Worm (Caenorhabditis elegans) whole organism, L2 larva: ENCODE measurements around the gene lido-10.
A peak's percentile ranks its signal among the peaks of the same experiment; 100 is the strongest.

ENCODE experiments used
- C34F6.9 ChIP-seq: fragments of 150-350 bp; optimal IDR thresholded peaks from 2 replicates; lab custom pipeline; 2014; ENCODE audit warnings: missing biosample characterization, missing genetic modification characterization
- F13H6.1 ChIP-seq: sonication (generic microtip); optimal IDR thresholded peaks from 2 replicates; lab custom pipeline; 2016; ENCODE audit warnings: missing genetic modification characterization, missing compliant biosample characterization
- R02D3.7 ChIP-seq: fragments of 150-350 bp; optimal IDR thresholded peaks from 2 replicates; lab custom pipeline; 2014; ENCODE audit warnings: missing biosample characterization, missing genetic modification characterization
- Y55F3AM.14 ChIP-seq: fragments of 200-800 bp; sonication (Bioruptor generic); optimal IDR thresholded peaks from 2 replicates; lab custom pipeline; 2018; ENCODE audit warnings: mild to moderate bottlenecking, missing genetic modification characterization, missing compliant biosample characterization
- ZK546.5 ChIP-seq: sonication (generic microtip); optimal IDR thresholded peaks from 2 replicates; lab custom pipeline; 2017; ENCODE audit warnings: missing biosample characterization, missing genetic modification characterization
- alr-1 ChIP-seq: fragments of 150-350 bp; optimal IDR thresholded peaks from 2 replicates; lab custom pipeline; 2014; ENCODE audit warnings: missing biosample characterization, missing genetic modification characterization
- ama-1 ChIP-seq: fragments of 150-350 bp; optimal IDR thresholded peaks from 2 replicates; lab custom pipeline; 2018; ENCODE audit warnings: inconsistent platforms
- blmp-1 ChIP-seq: sonication (generic microtip); optimal IDR thresholded peaks from 2 replicates; lab custom pipeline; 2017; ENCODE audit warnings: missing genetic modification characterization, mild to moderate bottlenecking, missing compliant biosample characterization, antibody characterized with exemption, moderate library complexity; ENCODE audit not compliant: insufficient read depth
- ceh-16 ChIP-seq: fragments of 150-350 bp; optimal IDR thresholded peaks from 2 replicates; lab custom pipeline; 2014; ENCODE audit warnings: missing biosample characterization, missing genetic modification characterization
- ceh-82 ChIP-seq: fragments of 150-350 bp; optimal IDR thresholded peaks from 2 replicates; lab custom pipeline; 2014; ENCODE audit warnings: missing biosample characterization, missing genetic modification characterization
- crh-2 ChIP-seq: sonication (generic microtip); optimal IDR thresholded peaks from 2 replicates; lab custom pipeline; 2017; ENCODE audit warnings: missing biosample characterization, missing genetic modification characterization
- dmd-4 ChIP-seq: sonication (generic microtip); optimal IDR thresholded peaks from 2 replicates; lab custom pipeline; 2017; ENCODE audit warnings: missing biosample characterization, missing genetic modification characterization
- egl-27 ChIP-seq: sonication (generic microtip); optimal IDR thresholded peaks from 3 replicates; lab custom pipeline; 2017; ENCODE audit warnings: missing biosample characterization, missing genetic modification reagents, missing genetic modification characterization
- elt-1 ChIP-seq: fragments of 150-350 bp; optimal IDR thresholded peaks from 2 replicates; lab custom pipeline; 2014; ENCODE audit warnings: missing biosample characterization, missing genetic modification characterization
- elt-3 ChIP-seq: sonication (generic microtip); optimal IDR thresholded peaks from 2 replicates; lab custom pipeline; 2017; ENCODE audit warnings: missing biosample characterization, missing genetic modification characterization
- fos-1 ChIP-seq: fragments of 150-350 bp; optimal IDR thresholded peaks from 2 replicates; lab custom pipeline; 2014; ENCODE audit warnings: missing biosample characterization, missing genetic modification characterization
- gmeb-1 ChIP-seq: fragments of 150-350 bp; optimal IDR thresholded peaks from 2 replicates; lab custom pipeline; 2014; ENCODE audit warnings: missing biosample characterization, missing genetic modification characterization
- lin-11 ChIP-seq: fragments of 150-350 bp; sonication (generic microtip); optimal IDR thresholded peaks from 2 replicates; lab custom pipeline; 2014; ENCODE audit warnings: missing biosample characterization, missing genetic modification characterization, inconsistent platforms, mixed read lengths
- lin-39 ChIP-seq: fragments of 150-350 bp; optimal IDR thresholded peaks from 2 replicates; lab custom pipeline; 2014; ENCODE audit warnings: missing biosample characterization, missing genetic modification reagents, missing genetic modification characterization
- lsy-2 ChIP-seq, 2 experiments: fragments of 150-350 bp in 1 of 2; sonication (generic microtip) in 1 of 2; optimal IDR thresholded peaks; 2 replicates each; lab custom pipeline; 2014 to 2017; ENCODE audit warnings: missing biosample characterization in 2 of 2, missing genetic modification characterization in 2 of 2
- mab-5 ChIP-seq: fragments of 150-350 bp; optimal IDR thresholded peaks from 2 replicates; lab custom pipeline; 2014; ENCODE audit warnings: missing biosample characterization, missing genetic modification characterization
- mbf-1 ChIP-seq: sonication (generic microtip); optimal IDR thresholded peaks from 2 replicates; lab custom pipeline; 2017; ENCODE audit warnings: missing biosample characterization, missing genetic modification characterization
- mdl-1 ChIP-seq, 2 experiments: fragments of 150-350 bp in 1 of 2; sonication (generic microtip) in 1 of 2; optimal IDR thresholded peaks; 2 replicates each; lab custom pipeline; 2017; ENCODE audit warnings: missing biosample characterization in 2 of 2, missing genetic modification characterization in 2 of 2
- nhr-10 ChIP-seq: sonication (generic microtip); optimal IDR thresholded peaks from 2 replicates; lab custom pipeline; 2017; ENCODE audit warnings: missing biosample characterization, missing genetic modification characterization
- nhr-11 ChIP-seq: fragments of 150-350 bp; optimal IDR thresholded peaks from 2 replicates; lab custom pipeline; 2014; ENCODE audit warnings: missing biosample characterization, missing genetic modification characterization
- nhr-129 ChIP-seq: fragments of 150-350 bp; optimal IDR thresholded peaks from 2 replicates; lab custom pipeline; 2014; ENCODE audit warnings: missing biosample characterization, missing genetic modification characterization
- nhr-23 ChIP-seq: fragments of 150-350 bp; optimal IDR thresholded peaks from 2 replicates; lab custom pipeline; 2014; ENCODE audit warnings: missing biosample characterization, missing genetic modification reagents, missing genetic modification characterization
- nhr-237 ChIP-seq: fragments of 150-350 bp; optimal IDR thresholded peaks from 2 replicates; lab custom pipeline; 2014; ENCODE audit warnings: missing biosample characterization, missing genetic modification characterization
- nhr-25 ChIP-seq: fragments of 150-350 bp; sonication (generic microtip); optimal IDR thresholded peaks from 3 replicates; lab custom pipeline; 2014; ENCODE audit warnings: missing biosample characterization, missing genetic modification characterization
- nhr-6 ChIP-seq: fragments of 150-350 bp; optimal IDR thresholded peaks from 2 replicates; lab custom pipeline; 2014; ENCODE audit warnings: missing biosample characterization, missing genetic modification characterization
- nhr-77 ChIP-seq: fragments of 150-350 bp; optimal IDR thresholded peaks from 2 replicates; lab custom pipeline; 2014; ENCODE audit warnings: missing biosample characterization, missing genetic modification characterization
- peb-1 ChIP-seq: fragments of 150-350 bp; optimal IDR thresholded peaks from 2 replicates; lab custom pipeline; 2014; ENCODE audit warnings: missing biosample characterization, missing genetic modification characterization
- sma-3 ChIP-seq: sonication (generic microtip); optimal IDR thresholded peaks from 2 replicates; lab custom pipeline; 2016; ENCODE audit warnings: missing genetic modification reagents, missing genetic modification characterization, missing compliant biosample characterization
- sma-9 ChIP-seq, 2 experiments: fragments of 150-350 bp in 1 of 2; sonication (generic microtip) in 1 of 2; optimal IDR thresholded peaks; 2 replicates each; lab custom pipeline; 2014 to 2016; ENCODE audit warnings: missing genetic modification characterization in 2 of 2, mild to moderate bottlenecking in 1 of 2, missing biosample characterization in 1 of 2, missing compliant biosample characterization in 1 of 2, missing genetic modification reagents in 1 of 2, moderate library complexity in 1 of 2
- snpc-4 ChIP-seq: fragments of 150-350 bp; optimal IDR thresholded peaks from 2 replicates; lab custom pipeline; 2014; ENCODE audit warnings: missing biosample characterization, missing genetic modification characterization
- unc-39 ChIP-seq: fragments of 150-350 bp; optimal IDR thresholded peaks from 2 replicates; lab custom pipeline; 2014; ENCODE audit warnings: missing biosample characterization, missing genetic modification characterization
- unc-55 ChIP-seq: fragments of 150-350 bp; sonication (generic microtip); optimal IDR thresholded peaks from 3 replicates; lab custom pipeline; 2014; ENCODE audit warnings: missing biosample characterization, missing genetic modification reagents, missing genetic modification characterization
- unc-62 ChIP-seq: fragments of 150-350 bp; optimal IDR thresholded peaks from 2 replicates; lab custom pipeline; 2014; ENCODE audit warnings: missing biosample characterization, missing genetic modification reagents, missing genetic modification characterization
- zag-1 ChIP-seq: fragments of 150-350 bp; optimal IDR thresholded peaks from 2 replicates; lab custom pipeline; 2014; ENCODE audit warnings: missing biosample characterization, missing genetic modification characterization

lido-10 gene

DNA sequence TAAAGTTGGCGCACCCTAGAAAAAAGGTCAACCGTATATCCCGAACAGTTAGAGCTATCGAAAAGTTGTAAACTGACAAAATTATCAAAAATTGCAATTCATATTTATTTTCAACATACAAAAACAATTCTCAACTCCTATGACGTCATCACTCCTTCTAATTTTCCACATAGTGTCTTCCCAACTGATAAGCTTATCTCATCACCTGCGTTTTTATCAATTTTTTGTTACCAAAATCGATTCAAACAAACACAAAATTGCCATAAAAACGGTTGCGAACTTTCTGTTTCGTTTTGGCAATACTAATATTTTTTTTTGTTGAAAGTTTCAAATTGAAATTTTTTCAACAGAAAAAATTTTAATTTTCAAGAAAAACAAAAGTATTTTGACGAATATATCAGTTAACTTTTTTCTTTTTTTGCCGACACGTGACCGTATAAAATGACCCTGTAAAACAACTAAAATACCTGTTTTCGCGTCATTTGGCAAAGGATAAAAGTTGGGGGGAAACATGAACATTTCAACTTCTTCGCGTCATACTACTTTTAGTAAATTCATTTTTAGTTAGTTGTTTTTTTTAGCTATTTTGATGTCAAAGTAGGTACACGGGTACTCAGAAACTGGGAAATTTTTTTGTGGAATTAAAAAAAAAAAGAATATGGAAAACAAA lies 26.6 kb upstream of the lido-10 start:
- TF ChIP-seq nhr-77 (tag; lab: Kevin White, UChicago) (no peak), nhr-23 (no peak), R02D3.7 (tag; lab: Kevin White, UChicago) (no peak), crh-2 (peak; percentile 68), mdl-1 (tag; optimal IDR thresholded peaks at IDR 0.05; lab: Kevin White, UChicago) (peak in 1 of 2 experiments; percentile 3), sma-9 (GFP tag; optimal IDR thresholded peaks at IDR 0.05; lab: Kevin White, UChicago) (peak; percentile 44), sma-9 (tag; optimal IDR thresholded peaks at IDR 0.05; lab: Kevin White, UChicago) (no peak), nhr-11 (tag; lab: Kevin White, UChicago) (no peak), nhr-25 (peak; percentile 66), nhr-129 (tag; lab: Kevin White, UChicago) (no peak), nhr-237 (tag; lab: Kevin White, UChicago) (no peak), C34F6.9 (no peak), dmd-4 (tag; lab: Kevin White, UChicago) (no peak), snpc-4 (no peak), egl-27 (no peak), mbf-1 (tag; lab: Kevin White, UChicago) (no peak), lin-11 (tag; lab: Kevin White, UChicago) (no peak), lsy-2 (tag; optimal IDR thresholded peaks at IDR 0.05; lab: Kevin White, UChicago) (peak in 1 of 2 experiments; percentile 24), ceh-82 (tag; lab: Kevin White, UChicago) (no peak), ceh-16 (no peak), gmeb-1 (peak; percentile 35), fos-1 (tag; lab: Kevin White, UChicago) (peak; percentile 69), elt-1 (no peak), nhr-6 (tag; lab: Kevin White, UChicago) (no peak)

- no peak for TF ChIP-seq elt-3
- peak; percentile 4 for TF ChIP-seq C34F6.9
- TF ChIP-seq elt-1: no peak
- TF ChIP-seq alr-1: no peak
- no peak for TF ChIP-seq nhr-23
- no peak for TF ChIP-seq lin-39
- peak in 1 of 2 experiments; percentile 37 for TF ChIP-seq lsy-2 (tag; optimal IDR thresholded peaks at IDR 0.05; lab: Kevin White, UChicago)
- peak; percentile 56 for TF ChIP-seq zag-1 (tag; lab: Kevin White, UChicago)
- no peak for TF ChIP-seq blmp-1 (tag; lab: Kevin White, UChicago)
- peak; percentile 13 for TF ChIP-seq Y55F3AM.14 (GFP tag; lab: Kevin White, UChicago)
- no peak for TF ChIP-seq sma-3 (GFP tag; lab: Kevin White, UChicago)
- TF ChIP-seq R02D3.7 (tag; lab: Kevin White, UChicago): no peak
- peak; percentile 11 for TF ChIP-seq egl-27
- peak; percentile 53 for TF ChIP-seq lin-11 (tag; lab: Kevin White, UChicago)
- TF ChIP-seq F13H6.1: peak; percentile 11
- peak; percentile 19 for TF ChIP-seq nhr-129 (tag; lab: Kevin White, UChicago)
- TF ChIP-seq unc-62 (GFP tag; lab: Kevin White, UChicago): no peak
- peak; percentile 31 for TF ChIP-seq sma-9 (GFP tag; optimal IDR thresholded peaks at IDR 0.05; lab: Kevin White, UChicago)
- no peak for TF ChIP-seq sma-9 (tag; optimal IDR thresholded peaks at IDR 0.05; lab: Kevin White, UChicago)
- no peak for TF ChIP-seq snpc-4
- TF ChIP-seq ceh-16: no peak
- TF ChIP-seq crh-2: peak; percentile 27
- TF ChIP-seq nhr-11 (tag; lab: Kevin White, UChicago): no peak
- TF ChIP-seq nhr-237 (tag; lab: Kevin White, UChicago): no peak
- TF ChIP-seq ama-1: peak; percentile 72
- no peak for TF ChIP-seq nhr-25
- TF ChIP-seq nhr-6 (tag; lab: Kevin White, UChicago): no peak
- peak; percentile 36 for TF ChIP-seq unc-55 (GFP tag; lab: Kevin White, UChicago)
- peak in 1 of 2 experiments; percentile 35 for TF ChIP-seq mdl-1 (tag; optimal IDR thresholded peaks at IDR 0.05; lab: Kevin White, UChicago)
Measured at ce11 chrII:2976597-2976996, 25.7 kb upstream of the lido-10 start, which contains the start of gene nhr-88. Gene nhr-88, plus strand, starts transcription at chrII:2976639.

- no peak for TF ChIP-seq unc-39
- peak; percentile 75 for TF ChIP-seq blmp-1 (tag; lab: Kevin White, UChicago)
- no peak for TF ChIP-seq mab-5
- TF ChIP-seq lin-11 (tag; lab: Kevin White, UChicago): no peak
Measured at ce11 chrII:2977652-2978051, 24.7 kb upstream of the lido-10 start.

DNA sequence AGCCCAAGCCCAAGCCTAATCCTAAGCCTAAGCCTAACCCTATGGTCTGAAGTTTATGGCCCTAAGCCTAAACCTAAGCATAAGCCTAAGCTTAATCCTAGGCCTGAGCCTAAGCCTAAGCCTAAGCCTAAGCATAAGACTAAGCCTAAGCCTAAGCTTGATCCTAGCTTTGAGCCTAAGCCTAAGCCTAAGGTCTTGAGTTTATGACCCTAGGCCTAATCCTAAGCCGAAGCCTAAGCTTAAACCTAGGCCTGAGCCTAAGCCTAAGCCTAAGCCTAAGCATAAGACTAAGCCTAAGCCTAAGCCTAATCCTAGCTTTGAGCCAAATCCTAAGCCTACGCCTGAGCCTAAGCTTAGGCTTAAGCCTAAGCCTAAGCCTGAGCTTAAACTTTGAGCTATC lies 23.2 kb upstream of the lido-10 start:
- TF ChIP-seq ZK546.5 (tag; lab: Kevin White, UChicago): no peak
- no peak for TF ChIP-seq R02D3.7 (tag; lab: Kevin White, UChicago)
- no peak for TF ChIP-seq mdl-1 (tag; optimal IDR thresholded peaks at IDR 0.05; lab: Kevin White, UChicago)
- TF ChIP-seq crh-2: no peak
- no peak for TF ChIP-seq elt-3
- no peak for TF ChIP-seq nhr-10 (tag; lab: Kevin White, UChicago)
- TF ChIP-seq peb-1: no peak
- no peak for TF ChIP-seq unc-39
- no peak for TF ChIP-seq ceh-82 (tag; lab: Kevin White, UChicago)
- TF ChIP-seq sma-9 (GFP tag; optimal IDR thresholded peaks at IDR 0.05; lab: Kevin White, UChicago): no peak
- TF ChIP-seq sma-9 (tag; optimal IDR thresholded peaks at IDR 0.05; lab: Kevin White, UChicago): no peak
